Fruit fly (Drosophila melanogaster) whole organism, pupa: ENCODE data around the gene CG13856.

Source experiments
- CG10348 ChIP-seq: fragments of 200-800 bp; sonication (Bioruptor generic); IDR thresholded peaks from 2 replicates; pipeline ENCODE4 v1.3.6; 2022; ENCODE audit warnings: missing biosample characterization, missing genetic modification characterization
- CG12605 ChIP-seq: fragments of 200-800 bp; sonication (Bioruptor generic); IDR thresholded peaks from 2 replicates; pipeline ENCODE4 v1.3.6; 2022; ENCODE audit warnings: missing biosample characterization, missing genetic modification characterization
- CG13204 ChIP-seq: fragments of 200-800 bp; sonication (Bioruptor generic); optimal IDR thresholded peaks from 2 replicates; lab custom pipeline; 2018; ENCODE audit warnings: missing biosample characterization, mild to moderate bottlenecking, missing genetic modification characterization, moderate library complexity
- CG14655 ChIP-seq: fragments of 200-800 bp; sonication (Bioruptor generic); optimal IDR thresholded peaks from 3 replicates; lab custom pipeline; 2017; ENCODE audit warnings: mild to moderate bottlenecking, missing biosample characterization, missing genetic modification reagents, missing genetic modification characterization
- CG15710 ChIP-seq: fragments of 200-800 bp; sonication (Bioruptor generic); optimal IDR thresholded peaks from 2 replicates; lab custom pipeline; 2018; ENCODE audit warnings: missing biosample characterization, mild to moderate bottlenecking, missing genetic modification characterization, moderate library complexity
- CG17806 ChIP-seq: fragments of 200-800 bp; sonication (Bioruptor generic); optimal IDR thresholded peaks from 2 replicates; lab custom pipeline; 2018; ENCODE audit warnings: missing biosample characterization, mild to moderate bottlenecking, missing genetic modification characterization, moderate library complexity
- CG32121 ChIP-seq: fragments of 200-800 bp; sonication (Bioruptor generic); IDR thresholded peaks from 2 replicates; pipeline ENCODE4 v1.3.6; 2022; ENCODE audit warnings: missing biosample characterization, missing genetic modification characterization
- CG34367 ChIP-seq: fragments of 200-800 bp; sonication (Bioruptor generic); optimal IDR thresholded peaks from 2 replicates; lab custom pipeline; 2018; ENCODE audit warnings: missing biosample characterization, mild to moderate bottlenecking, missing genetic modification characterization
- CG4496 ChIP-seq: fragments of 200-800 bp; sonication (Bioruptor generic); IDR thresholded peaks from 3 replicates; pipeline ENCODE4 v1.3.6; 2022; ENCODE audit warnings: missing biosample characterization, missing genetic modification characterization
- CG8159 ChIP-seq: fragments of 200-800 bp; sonication (Bioruptor generic); optimal IDR thresholded peaks from 3 replicates; lab custom pipeline; 2018; ENCODE audit warnings: missing biosample characterization, mild to moderate bottlenecking, missing genetic modification characterization, moderate library complexity
- CG8301 ChIP-seq: fragments of 200-800 bp; sonication (Bioruptor generic); optimal IDR thresholded peaks from 2 replicates; lab custom pipeline; 2018; ENCODE audit warnings: missing biosample characterization, mild to moderate bottlenecking, missing genetic modification characterization
- CG9948 ChIP-seq: fragments of 200-800 bp; sonication (Bioruptor generic); optimal IDR thresholded peaks from 2 replicates; lab custom pipeline; 2018; ENCODE audit warnings: missing biosample characterization, mild to moderate bottlenecking, missing genetic modification characterization, moderate library complexity
- D1 ChIP-seq: fragments of 200-800 bp; sonication (Bioruptor generic); optimal IDR thresholded peaks from 2 replicates; lab custom pipeline; 2018; ENCODE audit warnings: missing biosample characterization, mild to moderate bottlenecking, missing genetic modification characterization, moderate library complexity
- EcR ChIP-seq: fragments of 200-800 bp; sonication (Bioruptor generic); optimal IDR thresholded peaks from 3 replicates; lab custom pipeline; 2019; ENCODE audit warnings: missing biosample characterization, missing genetic modification characterization, mild to moderate bottlenecking, moderate library complexity, missing genetic modification reagents
- Ets98B ChIP-seq: fragments of 200-800 bp; sonication (Bioruptor generic); IDR thresholded peaks from 2 replicates; pipeline ENCODE4 v1.3.6; 2022; ENCODE audit warnings: missing biosample characterization, missing genetic modification characterization
- Pif1A ChIP-seq: fragments of 200-800 bp; sonication (Bioruptor generic); optimal IDR thresholded peaks from 3 replicates; lab custom pipeline; 2016; ENCODE audit warnings: missing biosample characterization, missing genetic modification characterization
- Pif1B ChIP-seq: fragments of 200-800 bp; sonication (Bioruptor generic); optimal IDR thresholded peaks from 3 replicates; lab custom pipeline; 2016; ENCODE audit warnings: missing biosample characterization, missing genetic modification characterization
- Snoo ChIP-seq: fragments of 200-800 bp; sonication (Bioruptor generic); optimal IDR thresholded peaks from 3 replicates; lab custom pipeline; 2017; ENCODE audit warnings: missing biosample characterization, mild to moderate bottlenecking, missing genetic modification characterization, inconsistent platforms
- fd96Ca ChIP-seq: fragments of 200-800 bp; sonication (Bioruptor generic); IDR thresholded peaks from 3 replicates; pipeline ENCODE4 v1.3.6; 2022; ENCODE audit warnings: missing biosample characterization, missing genetic modification characterization
- gl ChIP-seq: fragments of 200-800 bp; sonication (Bioruptor generic); optimal IDR thresholded peaks from 2 replicates; lab custom pipeline; 2018; ENCODE audit warnings: missing biosample characterization, mild to moderate bottlenecking, missing genetic modification characterization
- rn ChIP-seq: fragments of 200-800 bp; sonication (Bioruptor generic); IDR thresholded peaks from 2 replicates; pipeline ENCODE4 v1.3.6; 2022; ENCODE audit warnings: missing biosample characterization, missing genetic modification characterization

The CG13856 gene

dm6 chr3R:22424602-22425190 lies 22.2 kb downstream of the CG13856 start, which contains the start of gene pinta:
TSS of gene pinta (minus strand) at chr3R:22424929.
- no peak for TF ChIP-seq CG8159 (tag; lab: Kevin White, UChicago)
- TF ChIP-seq Ets98B (GFP tag; lab: Robert Waterston, UW) = no peak
- TF ChIP-seq fd96Ca (GFP tag; lab: Robert Waterston, UW) = no peak
- TF ChIP-seq CG12605 (GFP tag; lab: Robert Waterston, UW) = no peak
- TF ChIP-seq CG15710 (tag; lab: Kevin White, UChicago) = no peak
- no peak for TF ChIP-seq CG17806 (tag; lab: Kevin White, UChicago)
- no peak for TF ChIP-seq CG4496 (GFP tag; lab: Robert Waterston, UW)
- no peak for TF ChIP-seq EcR
- TF ChIP-seq gl (tag; lab: Kevin White, UChicago) = no peak
- TF ChIP-seq CG13204 (GFP tag; lab: Kevin White, UChicago) = no peak
- no peak for TF ChIP-seq Snoo
- no peak for TF ChIP-seq rn (GFP tag; lab: Robert Waterston, UW)
- TF ChIP-seq CG8301 (tag; lab: Kevin White, UChicago) = no peak
- TF ChIP-seq CG10348 (GFP tag; lab: Robert Waterston, UW) = no peak
- no peak for TF ChIP-seq CG34367 (tag; lab: Kevin White, UChicago)
- TF ChIP-seq CG14655 (GFP tag; lab: Kevin White, UChicago) = no peak
- no peak for TF ChIP-seq Pif1A (GFP tag; lab: Kevin White, UChicago)
- no peak for TF ChIP-seq CG32121 (GFP tag; lab: Robert Waterston, UW)
- TF ChIP-seq D1 = no peak
- no peak for TF ChIP-seq Pif1B (GFP tag; lab: Kevin White, UChicago)

- TF ChIP-seq CG17806 (tag; lab: Kevin White, UChicago) = no peak
- TF ChIP-seq, all 21 proteins: peak for 0
These were observed 29.8 kb downstream of the CG13856 start for dm6 chr3R:22432200-22432804.

dm6 chr3R:22436050-22436449 lies 33.6 kb downstream of the CG13856 start, which contains the start of gene CG13847:
TSS of gene CG13847 (minus strand) at chr3R:22436150.
- no peak for TF ChIP-seq Ets98B (GFP tag; lab: Robert Waterston, UW)
- no peak for TF ChIP-seq gl (tag; lab: Kevin White, UChicago)
- no peak for TF ChIP-seq CG12605 (GFP tag; lab: Robert Waterston, UW)
- TF ChIP-seq CG10348 (GFP tag; lab: Robert Waterston, UW) = no peak
- TF ChIP-seq CG4496 (GFP tag; lab: Robert Waterston, UW) = no peak
- no peak for TF ChIP-seq CG15710 (tag; lab: Kevin White, UChicago)
- no peak for TF ChIP-seq CG8159 (tag; lab: Kevin White, UChicago)
- TF ChIP-seq Pif1A (GFP tag; lab: Kevin White, UChicago) = no peak
- TF ChIP-seq CG14655 (GFP tag; lab: Kevin White, UChicago) = no peak
- no peak for TF ChIP-seq CG8301 (tag; lab: Kevin White, UChicago)
- no peak for TF ChIP-seq CG34367 (tag; lab: Kevin White, UChicago)
- no peak for TF ChIP-seq CG9948 (tag; lab: Kevin White, UChicago)
- no peak for TF ChIP-seq Snoo

dm6 chr3R:22438301-22438700 lies 35.8 kb downstream of the CG13856 start:
- TF ChIP-seq CG34367 (tag; lab: Kevin White, UChicago) (no peak), CG17806 (tag; lab: Kevin White, UChicago) (no peak), gl (tag; lab: Kevin White, UChicago) (no peak), CG10348 (GFP tag; lab: Robert Waterston, UW) (no peak), CG14655 (GFP tag; lab: Kevin White, UChicago) (no peak)

dm6 chr3R:22446493-22446892 lies 44.0 kb downstream of the CG13856 start, which contains the start of gene CG12499:
TSS of gene CG12499 (minus strand) at chr3R:22446587.
- TF ChIP-seq CG8301 (tag; lab: Kevin White, UChicago) (no peak), CG8159 (tag; lab: Kevin White, UChicago) (no peak), CG9948 (tag; lab: Kevin White, UChicago) (no peak), gl (tag; lab: Kevin White, UChicago) (no peak), CG17806 (tag; lab: Kevin White, UChicago) (no peak), CG34367 (tag; lab: Kevin White, UChicago) (no peak), CG15710 (tag; lab: Kevin White, UChicago) (no peak), Pif1A (GFP tag; lab: Kevin White, UChicago) (no peak), D1 (no peak), Ets98B (GFP tag; lab: Robert Waterston, UW) (no peak), CG12605 (GFP tag; lab: Robert Waterston, UW) (no peak), CG10348 (GFP tag; lab: Robert Waterston, UW) (no peak), fd96Ca (GFP tag; lab: Robert Waterston, UW) (no peak), rn (GFP tag; lab: Robert Waterston, UW) (no peak), CG13204 (GFP tag; lab: Kevin White, UChicago) (no peak), CG14655 (GFP tag; lab: Kevin White, UChicago) (no peak)
- TF ChIP-seq, all 21 proteins: peak for 0
